Fruit fly (Drosophila melanogaster): Measurements from ENCODE around the gene promL.

- TF ChIP-seq Mnt (GFP tag; optimal IDR thresholded peaks at IDR 0.05) (no peak), CG1620 (GFP tag; optimal IDR thresholded peaks at IDR 0.05) (no peak), cic (GFP tag; optimal IDR thresholded peaks at IDR 0.05) (no peak), Hr96 (GFP tag; optimal IDR thresholded peaks at IDR 0.05) (no peak), CG33017 (tag; optimal IDR thresholded peaks at IDR 0.05) (no peak)
Observed at dm6 chr3L:3126478-3126877, 1.0 kb downstream of the promL start.

Data from whole organism, adult.